Fruit fly (Drosophila melanogaster) whole organism, embryonic: ENCODE results near the gene CG6753.

ENCODE experiments used
- BtbVII ChIP-seq: fragments of 200-800 bp; sonication (Bioruptor generic); optimal IDR thresholded peaks from 3 replicates; lab custom pipeline; 2017; ENCODE audit warnings: missing biosample characterization, mild to moderate bottlenecking, missing genetic modification characterization
- CG10147 ChIP-seq: fragments of 200-800 bp; sonication (Bioruptor generic); optimal IDR thresholded peaks from 2 replicates; lab custom pipeline; 2019; ENCODE audit warnings: missing biosample characterization, mild to moderate bottlenecking, missing genetic modification characterization, moderate library complexity
- CG10267 ChIP-seq: fragments of 200-800 bp; sonication (Bioruptor generic); optimal IDR thresholded peaks from 2 replicates; lab custom pipeline; 2018; ENCODE audit warnings: missing biosample characterization, mild to moderate bottlenecking, missing genetic modification characterization, moderate library complexity
- CG10543 ChIP-seq: fragments of 200-800 bp; sonication (Bioruptor generic); optimal IDR thresholded peaks from 3 replicates; lab custom pipeline; 2017; ENCODE audit warnings: missing biosample characterization, mild to moderate bottlenecking, missing genetic modification characterization, moderate library complexity
- CG11456 ChIP-seq: fragments of 200-800 bp; sonication (Bioruptor generic); IDR thresholded peaks from 3 replicates; pipeline ENCODE4 v1.3.6; 2022; ENCODE audit warnings: missing biosample characterization, missing genetic modification characterization
- CG11695 ChIP-seq: fragments of 200-800 bp; sonication (Bioruptor generic); IDR thresholded peaks from 3 replicates; pipeline ENCODE4 v1.3.6; 2022; ENCODE audit warnings: missing biosample characterization, missing genetic modification characterization
- CG15011 ChIP-seq: fragments of 200-800 bp; sonication (Bioruptor generic); optimal IDR thresholded peaks from 3 replicates; lab custom pipeline; 2018; ENCODE audit warnings: missing biosample characterization, mild to moderate bottlenecking, missing genetic modification characterization
- CG15073 ChIP-seq: fragments of 200-800 bp; sonication (Bioruptor generic); optimal IDR thresholded peaks from 2 replicates; lab custom pipeline; 2016; ENCODE audit warnings: missing biosample characterization, missing genetic modification characterization
- CG1529 ChIP-seq: fragments of 200-800 bp; sonication (Bioruptor generic); optimal IDR thresholded peaks from 3 replicates; lab custom pipeline; 2018; ENCODE audit warnings: missing biosample characterization, missing genetic modification characterization
- CG15479 ChIP-seq: fragments of 200-800 bp; sonication (Bioruptor generic); optimal IDR thresholded peaks from 3 replicates; lab custom pipeline; 2019; ENCODE audit warnings: missing biosample characterization, mild to moderate bottlenecking, missing genetic modification characterization, moderate library complexity
- CG34376 ChIP-seq: fragments of 200-800 bp; sonication (Bioruptor generic); optimal IDR thresholded peaks from 2 replicates; lab custom pipeline; 2018; ENCODE audit warnings: missing biosample characterization, mild to moderate bottlenecking, missing genetic modification characterization
- CG8290 ChIP-seq, 3 experiments: fragments of 200-800 bp; sonication (Bioruptor generic); optimal IDR thresholded peaks; 2 replicates each; lab custom pipeline; 2016 to 2019; ENCODE audit warnings: missing biosample characterization in 3 of 3, missing genetic modification characterization in 3 of 3, mild to moderate bottlenecking in 2 of 3, moderate library complexity in 1 of 3
- CG9609 ChIP-seq: fragments of 200-800 bp; sonication (Bioruptor generic); optimal IDR thresholded peaks from 3 replicates; lab custom pipeline; 2016; ENCODE audit warnings: missing biosample characterization, missing genetic modification characterization
- Chrac-16 ChIP-seq: fragments of 200-800 bp; sonication (Bioruptor generic); optimal IDR thresholded peaks from 3 replicates; lab custom pipeline; 2016; ENCODE audit warnings: missing biosample characterization, missing genetic modification characterization
- CoRest ChIP-seq: fragments of 200-800 bp; sonication (Bioruptor generic); optimal IDR thresholded peaks from 3 replicates; lab custom pipeline; 2018; ENCODE audit warnings: missing biosample characterization, mild to moderate bottlenecking, missing genetic modification characterization, moderate library complexity
- D ChIP-seq, 2 experiments: fragments of 200-800 bp in 1 of 2; fragments of >200 bp in 1 of 2; sonication (Bioruptor generic) in 1 of 2; optimal IDR thresholded peaks; 2 replicates in 1 of 2; 3 replicates in 1 of 2; lab custom pipeline; 2017; ENCODE audit warnings: mild to moderate bottlenecking in 1 of 2, missing biosample characterization in 1 of 2, missing genetic modification characterization in 1 of 2, missing genetic modification reagents in 1 of 2
- Dad ChIP-seq: fragments of 200-800 bp; sonication (Bioruptor generic); optimal IDR thresholded peaks from 3 replicates; lab custom pipeline; 2016; ENCODE audit warnings: missing biosample characterization, missing genetic modification characterization
- Doc2 ChIP-seq: fragments of 200-800 bp; sonication (Bioruptor generic); IDR thresholded peaks from 2 replicates; pipeline ENCODE4 v1.3.6; 2022; ENCODE audit warnings: missing biosample characterization, missing genetic modification characterization
- Eip74EF ChIP-seq, 2 experiments: fragments of 200-800 bp in 1 of 2; fragments of >200 bp in 1 of 2; sonication (Bioruptor generic) in 1 of 2; optimal IDR thresholded peaks; 2 replicates each; lab custom pipeline; 2017 to 2019; ENCODE audit warnings: missing biosample characterization in 2 of 2, missing genetic modification characterization in 2 of 2, mild to moderate bottlenecking in 1 of 2, moderate library complexity in 1 of 2
- H15 ChIP-seq: fragments of 200-800 bp; sonication (Bioruptor generic); IDR thresholded peaks from 3 replicates; pipeline ENCODE4 v1.3.6; 2022; ENCODE audit warnings: missing biosample characterization, missing genetic modification characterization
- HLH54F ChIP-seq: fragments of 200-800 bp; sonication (Bioruptor generic); optimal IDR thresholded peaks from 3 replicates; lab custom pipeline; 2016; ENCODE audit warnings: missing biosample characterization, missing genetic modification characterization
- Hr78 ChIP-seq, 2 experiments: fragments of 200-800 bp in 1 of 2; fragments of >200 bp in 1 of 2; sonication (Bioruptor generic) in 1 of 2; optimal IDR thresholded peaks; 2 replicates each; lab custom pipeline; 2017 to 2019; ENCODE audit warnings: missing biosample characterization in 2 of 2, missing genetic modification characterization in 2 of 2, mild to moderate bottlenecking in 1 of 2, moderate library complexity in 1 of 2
- Med ChIP-seq: fragments of 200-800 bp; sonication (Bioruptor generic); peaks from one replicate; lab custom pipeline; 2016; ENCODE audit warnings: missing biosample characterization, missing genetic modification characterization, mild to moderate bottlenecking, inconsistent platforms, moderate library complexity
- Mes4 ChIP-seq: fragments of 200-800 bp; sonication (Bioruptor generic); optimal IDR thresholded peaks from 2 replicates; lab custom pipeline; 2016; ENCODE audit warnings: missing biosample characterization, missing genetic modification characterization
- Oli ChIP-seq: fragments of 200-800 bp; sonication (Bioruptor generic); optimal IDR thresholded peaks from 2 replicates; lab custom pipeline; 2018; ENCODE audit warnings: missing biosample characterization, mild to moderate bottlenecking, missing genetic modification characterization, moderate library complexity
- Pdp1 ChIP-seq, 2 experiments: fragments of 200-800 bp; sonication (Bioruptor generic); optimal IDR thresholded peaks; 3 replicates each; lab custom pipeline; 2016; ENCODE audit warnings: missing biosample characterization in 2 of 2, missing genetic modification characterization in 2 of 2, mild to moderate bottlenecking in 1 of 2, moderate library complexity in 1 of 2
- TFAM ChIP-seq: fragments of 200-800 bp; sonication (Bioruptor generic); optimal IDR thresholded peaks from 2 replicates; lab custom pipeline; 2017; ENCODE audit warnings: missing biosample characterization, missing genetic modification characterization, inconsistent platforms
- ab ChIP-seq: fragments of 200-800 bp; sonication (Bioruptor generic); optimal IDR thresholded peaks from 2 replicates; lab custom pipeline; 2016; ENCODE audit warnings: missing biosample characterization, missing genetic modification characterization
- al ChIP-seq: fragments of 200-800 bp; sonication (Bioruptor generic); IDR thresholded peaks from 2 replicates; pipeline ENCODE4 v1.3.6; 2022; ENCODE audit warnings: missing biosample characterization, missing genetic modification characterization
- br ChIP-seq: fragments of >200 bp; optimal IDR thresholded peaks from 2 replicates; lab custom pipeline; 2017
- cato ChIP-seq: fragments of 200-800 bp; sonication (Bioruptor generic); optimal IDR thresholded peaks from 2 replicates; lab custom pipeline; 2016; ENCODE audit warnings: missing biosample characterization, missing genetic modification characterization, borderline replicate concordance
- chif ChIP-seq, 2 experiments: fragments of 200-800 bp; sonication (Bioruptor generic); optimal IDR thresholded peaks; 3 replicates each; lab custom pipeline; 2016; ENCODE audit warnings: missing biosample characterization in 2 of 2, missing genetic modification characterization in 2 of 2
- chinmo ChIP-seq: fragments of 200-800 bp; sonication (Bioruptor generic); IDR thresholded peaks from 4 replicates; pipeline ENCODE4 v1.3.6; 2022; ENCODE audit warnings: missing biosample characterization, missing genetic modification characterization; ENCODE audit not compliant: partially characterized antibody
- cwo ChIP-seq: fragments of 200-800 bp; sonication (Bioruptor generic); optimal IDR thresholded peaks from 3 replicates; lab custom pipeline; 2017; ENCODE audit warnings: missing biosample characterization, missing genetic modification characterization, mild to moderate bottlenecking, moderate library complexity, missing genetic modification reagents
- exex ChIP-seq: fragments of 200-800 bp; sonication (Bioruptor generic); optimal IDR thresholded peaks from 4 replicates; lab custom pipeline; 2018; ENCODE audit warnings: missing biosample characterization, mild to moderate bottlenecking, missing genetic modification characterization, moderate library complexity
- fu2 ChIP-seq: fragments of 200-800 bp; sonication (Bioruptor generic); optimal IDR thresholded peaks from 2 replicates; lab custom pipeline; 2016; ENCODE audit warnings: missing biosample characterization, missing genetic modification characterization
- lbe ChIP-seq: fragments of 200-800 bp; sonication (Bioruptor generic); optimal IDR thresholded peaks from 2 replicates; lab custom pipeline; 2016; ENCODE audit warnings: missing biosample characterization, mild to moderate bottlenecking, missing genetic modification characterization
- peb ChIP-seq: fragments of 200-800 bp; sonication (Bioruptor generic); IDR thresholded peaks from 2 replicates; pipeline ENCODE4 v1.3.6; 2022; ENCODE audit warnings: missing biosample characterization, missing genetic modification characterization
- row ChIP-seq: fragments of 200-800 bp; sonication (Bioruptor generic); IDR thresholded peaks from 3 replicates; pipeline ENCODE4 v1.3.6; 2022; ENCODE audit warnings: missing biosample characterization, missing genetic modification characterization
- sens ChIP-seq: fragments of 200-800 bp; sonication (Bioruptor generic); peaks from one replicate; lab custom pipeline; 2016; ENCODE audit warnings: missing biosample characterization, missing genetic modification characterization
- sisA ChIP-seq: fragments of 200-800 bp; sonication (Bioruptor generic); IDR thresholded peaks from 2 replicates; pipeline ENCODE4 v1.3.6; 2022; ENCODE audit warnings: missing biosample characterization, missing genetic modification characterization
- stwl ChIP-seq: fragments of 200-800 bp; sonication (Bioruptor generic); optimal IDR thresholded peaks from 3 replicates; lab custom pipeline; 2018; ENCODE audit warnings: missing biosample characterization, mild to moderate bottlenecking, missing genetic modification characterization, moderate library complexity
- sug ChIP-seq: fragments of 200-800 bp; optimal IDR thresholded peaks from 2 replicates; lab custom pipeline; 2019; ENCODE audit warnings: missing biosample characterization, mild to moderate bottlenecking, missing genetic modification characterization, moderate library complexity
- tgo ChIP-seq: fragments of 200-800 bp; sonication (Bioruptor generic); IDR thresholded peaks from 3 replicates; pipeline ENCODE4 v1.3.6; 2022; ENCODE audit warnings: missing biosample characterization, missing genetic modification characterization
- unpg ChIP-seq: fragments of 200-800 bp; sonication (Bioruptor generic); optimal IDR thresholded peaks from 3 replicates; lab custom pipeline; 2018; ENCODE audit warnings: missing biosample characterization, mild to moderate bottlenecking, missing genetic modification characterization, moderate library complexity

CG6753 gene

DNA sequence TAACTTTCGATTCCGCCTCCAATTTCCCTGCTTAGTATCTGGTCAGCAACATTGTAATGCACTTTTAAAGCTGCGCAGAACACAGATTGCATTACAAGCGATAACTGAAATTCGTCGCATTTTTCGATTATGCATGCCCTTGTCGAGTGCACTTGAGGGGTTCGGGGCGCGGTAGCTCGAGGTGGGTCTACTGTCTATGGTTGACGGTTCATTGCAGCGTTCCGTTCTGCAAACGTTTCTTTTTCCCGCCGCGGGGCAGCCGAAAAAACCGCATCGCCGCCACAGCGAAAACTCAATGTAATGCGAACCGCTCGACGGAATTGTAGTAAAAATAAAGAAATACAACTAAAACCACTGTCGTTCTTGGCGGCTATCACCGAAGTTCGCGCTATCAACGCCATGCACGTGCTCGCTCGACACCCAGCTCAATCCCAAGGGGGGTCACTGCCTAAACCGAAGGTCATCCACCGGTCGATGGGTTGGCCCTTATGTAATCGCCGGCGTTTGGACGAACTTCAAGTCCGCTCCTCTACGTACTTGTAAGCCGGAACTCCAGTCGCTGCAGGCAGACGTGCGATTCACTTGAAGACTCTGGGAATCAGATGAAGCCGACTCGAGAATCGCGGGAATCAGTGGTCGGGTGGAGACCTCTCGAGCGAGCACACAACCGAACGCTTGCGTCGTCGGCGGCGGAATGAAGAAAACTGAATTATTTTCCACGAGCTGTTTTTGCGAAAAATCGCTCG is 46.6 kb upstream of the CG6753 start, which contains the start of gene kar:
kar (minus strand) TSS at position 696 of the 746 bp plus-strand sequence.
- TF ChIP-seq CG9609 (GFP tag; lab: Kevin White, UChicago) (no peak), Med (GFP tag; lab: Kevin White, UChicago) (peak; percentile 28), CG10267 (tag; lab: Kevin White, UChicago) (no peak), Pdp1 (GFP tag; optimal IDR thresholded peaks at IDR 0.05; lab: Kevin White, UChicago) (peak in 1 of 2 experiments; percentile 70), chinmo (GFP tag; lab: Robert Waterston, UW) (0 out of 4 replicates have a peak, but pooled peaks have one; percentile 31), sug (peak; percentile 14), cwo (peak; percentile 53)

DNA sequence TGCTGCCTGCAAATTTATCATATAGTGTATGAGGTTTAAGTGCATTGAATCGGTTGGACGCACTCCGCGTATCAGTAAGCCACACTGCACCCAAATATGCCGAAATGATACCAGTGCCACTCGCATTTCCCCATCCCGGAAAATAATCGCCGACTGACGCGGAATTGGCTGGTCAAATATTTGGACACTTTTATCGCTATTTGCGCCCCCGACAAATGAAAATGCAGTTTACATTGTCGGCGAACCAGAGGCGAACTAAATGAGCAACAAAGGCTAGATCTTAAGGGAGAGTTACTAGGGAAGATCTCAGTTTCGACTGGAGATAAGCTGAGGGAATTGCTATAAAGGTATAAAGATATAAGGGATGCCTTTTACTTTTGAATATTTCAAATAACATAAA is 45.8 kb upstream of the CG6753 start:
- TF ChIP-seq lbe: no peak
- peak in 1 of 2 experiments; percentile 41 for TF ChIP-seq Eip74EF (GFP tag; optimal IDR thresholded peaks at IDR 0.05; lab: Kevin White, UChicago)
- TF ChIP-seq sens (GFP tag; lab: Kevin White, UChicago): peak; percentile 64
- TF ChIP-seq TFAM: no peak
- no peak for TF ChIP-seq stwl
- TF ChIP-seq Mes4 (GFP tag; lab: Kevin White, UChicago): no peak
- no peak for TF ChIP-seq al (GFP tag; lab: Robert Waterston, UW)
- TF ChIP-seq CoRest (tag; lab: Kevin White, UChicago): no peak
- no peak for TF ChIP-seq peb
- no peak for TF ChIP-seq Chrac-16 (GFP tag; lab: Kevin White, UChicago)
- TF ChIP-seq CG11456 (GFP tag; lab: Robert Waterston, UW): no peak
- TF ChIP-seq fu2 (GFP tag; lab: Kevin White, UChicago): no peak
- no peak for TF ChIP-seq cato (GFP tag; lab: Kevin White, UChicago)
- TF ChIP-seq, all 482 proteins: peak for 2

DNA sequence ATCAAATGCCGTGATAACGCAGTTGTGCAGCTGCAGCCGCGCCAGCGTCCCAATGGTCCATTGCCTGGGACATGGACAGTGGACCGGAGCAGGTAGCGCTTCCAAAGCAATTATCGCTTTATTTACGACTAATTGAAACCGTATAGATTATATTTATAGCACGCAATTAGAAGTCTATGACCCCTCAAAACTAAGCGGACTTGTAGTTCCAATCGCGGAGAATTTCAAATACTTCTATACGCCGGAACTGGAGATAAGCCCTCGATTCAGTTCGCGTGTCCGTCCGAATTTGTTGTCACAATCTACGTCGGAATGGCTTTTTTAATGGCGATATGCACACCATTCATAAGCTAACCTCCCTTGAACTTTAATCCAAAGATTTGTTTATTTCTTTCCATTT is 43.0 kb upstream of the CG6753 start:
- TF ChIP-seq exex: no peak
- no peak for TF ChIP-seq chif (GFP tag; optimal IDR thresholded peaks at IDR 0.05; lab: Kevin White, UChicago)
- no peak for TF ChIP-seq ab
- no peak for TF ChIP-seq CG15073 (GFP tag; lab: Kevin White, UChicago)
- no peak for TF ChIP-seq row (GFP tag; lab: Robert Waterston, UW)
- TF ChIP-seq unpg (GFP tag; lab: Kevin White, UChicago): no peak
- TF ChIP-seq Oli (tag; lab: Kevin White, UChicago): no peak
- TF ChIP-seq CG15479 (GFP tag; lab: Kevin White, UChicago): no peak
- peak; percentile 26 for TF ChIP-seq sens (GFP tag; lab: Kevin White, UChicago)
- TF ChIP-seq tgo (GFP tag; lab: Robert Waterston, UW): no peak
- no peak for TF ChIP-seq CG1529 (GFP tag; lab: Kevin White, UChicago)
- no peak for TF ChIP-seq HLH54F (GFP tag; lab: Kevin White, UChicago)
- no peak for TF ChIP-seq br (lab: Kevin White, UChicago)
- no peak for TF ChIP-seq H15 (GFP tag; lab: Robert Waterston, UW)
- TF ChIP-seq D (optimal IDR thresholded peaks at IDR 0.05; lab: Kevin White, UChicago): no peak
- no peak for TF ChIP-seq D (GFP tag; optimal IDR thresholded peaks at IDR 0.05; lab: Kevin White, UChicago)
- no peak for TF ChIP-seq CG9609 (GFP tag; lab: Kevin White, UChicago)
- TF ChIP-seq CG10543 (GFP tag; lab: Kevin White, UChicago): peak; percentile 36
- TF ChIP-seq CG10147 (GFP tag; lab: Kevin White, UChicago): no peak
- TF ChIP-seq Doc2 (GFP tag; lab: Robert Waterston, UW): no peak
- 0 out of 3 replicates have a peak, but pooled peaks have one; percentile 14 for TF ChIP-seq CG11695
- TF ChIP-seq sug: peak; percentile 54
- TF ChIP-seq CG15011: no peak
- TF ChIP-seq sisA (GFP tag; lab: Robert Waterston, UW): no peak
- no peak for TF ChIP-seq Dad (GFP tag; lab: Kevin White, UChicago)
- TF ChIP-seq Eip74EF (GFP tag; optimal IDR thresholded peaks at IDR 0.05; lab: Kevin White, UChicago): peak in 1 of 2 experiments; percentile 7
- TF ChIP-seq Hr78 (GFP tag; optimal IDR thresholded peaks at IDR 0.05; lab: Kevin White, UChicago): peak in 1 of 2 experiments; percentile 37
- no peak for TF ChIP-seq CG8290 (GFP tag; optimal IDR thresholded peaks at IDR 0.05; lab: Kevin White, UChicago)
- TF ChIP-seq CG8290 (tag; optimal IDR thresholded peaks at IDR 0.05; lab: Kevin White, UChicago): no peak
- no peak for TF ChIP-seq BtbVII (GFP tag; lab: Kevin White, UChicago)
- peak; percentile 72 for TF ChIP-seq CG34376 (GFP tag; lab: Kevin White, UChicago)
